Fruit fly (Drosophila melanogaster) whole organism: ENCODE data around the gene CG46316.

ENCODE experiments used
- CG8478 ChIP-seq: fragments of >200 bp; optimal IDR thresholded peaks from 2 replicates; lab custom pipeline; 2018; ENCODE audit warnings: inconsistent platforms
- Dll ChIP-seq: fragments of >200 bp; optimal IDR thresholded peaks from 2 replicates; lab custom pipeline; 2017
- EcR ChIP-seq, 2 experiments: fragments of >200 bp; optimal IDR thresholded peaks; 2 replicates each; lab custom pipeline; 2017; ENCODE audit warnings: missing biosample characterization in 2 of 2, missing genetic modification characterization in 2 of 2, missing genetic modification reagents in 2 of 2
- pan ChIP-seq: fragments of >200 bp; optimal IDR thresholded peaks from 2 replicates; lab custom pipeline; 2017
- psq ChIP-seq: fragments of >200 bp; optimal IDR thresholded peaks from 2 replicates; lab custom pipeline; 2017
- usp ChIP-seq: fragments of >200 bp; optimal IDR thresholded peaks from 2 replicates; lab custom pipeline; 2017; ENCODE audit warnings: missing biosample characterization, missing genetic modification characterization, mixed read lengths

Gene CG46316

dm6 chr3R:24712375-24712830, at the start of gene CG46316, which contains the start of gene CG13627:
Gene CG46316 (plus strand): TSS chr3R:24712780.
Gene CG13627 (plus strand): TSS chr3R:24712780.
- TF ChIP-seq pan, result no peak
- TF ChIP-seq EcR (GFP tag; optimal IDR thresholded peaks at IDR 0.05; lab: Kevin White, UChicago), result no peak
- no peak for TF ChIP-seq CG8478 (lab: Kevin White, UChicago)
- TF ChIP-seq psq (lab: Kevin White, UChicago), result no peak
- no peak for TF ChIP-seq usp (GFP tag; lab: Kevin White, UChicago)
- TF ChIP-seq Dll (lab: Kevin White, UChicago), result no peak

dm6 chr3R:24663044-24663443, 49.5 kb upstream of the CG46316 start:
- TF ChIP-seq Dll (lab: Kevin White, UChicago), result no peak
- no peak for TF ChIP-seq CG8478 (lab: Kevin White, UChicago)
- no peak for TF ChIP-seq psq (lab: Kevin White, UChicago)
- TF ChIP-seq EcR (GFP tag; optimal IDR thresholded peaks at IDR 0.05; lab: Kevin White, UChicago), result no peak
- no peak for TF ChIP-seq pan
- no peak for TF ChIP-seq usp (GFP tag; lab: Kevin White, UChicago)

- no peak for TF ChIP-seq CG8478 (lab: Kevin White, UChicago)
- peak; percentile 68 for TF ChIP-seq Dll (lab: Kevin White, UChicago)
- no peak for TF ChIP-seq EcR (GFP tag; optimal IDR thresholded peaks at IDR 0.05; lab: Kevin White, UChicago)
- TF ChIP-seq usp (GFP tag; lab: Kevin White, UChicago), result no peak
- TF ChIP-seq pan, result no peak
- TF ChIP-seq psq (lab: Kevin White, UChicago), result no peak
Observed at dm6 chr3R:24667538-24668207, 44.9 kb upstream of the CG46316 start.

- TF ChIP-seq CG8478 (lab: Kevin White, UChicago), result no peak
- no peak for TF ChIP-seq EcR (GFP tag; optimal IDR thresholded peaks at IDR 0.05; lab: Kevin White, UChicago)
- no peak for TF ChIP-seq pan
- TF ChIP-seq Dll (lab: Kevin White, UChicago), result no peak
- no peak for TF ChIP-seq usp (GFP tag; lab: Kevin White, UChicago)
- TF ChIP-seq psq (lab: Kevin White, UChicago), result no peak
Observed at dm6 chr3R:24671662-24672061, 40.9 kb upstream of the CG46316 start.

dm6 chr3R:24692863-24693262, 19.7 kb upstream of the CG46316 start:
- TF ChIP-seq pan, result no peak
- TF ChIP-seq CG8478 (lab: Kevin White, UChicago), result no peak
- TF ChIP-seq Dll (lab: Kevin White, UChicago), result no peak
- no peak for TF ChIP-seq EcR (GFP tag; optimal IDR thresholded peaks at IDR 0.05; lab: Kevin White, UChicago)
- TF ChIP-seq psq (lab: Kevin White, UChicago), result no peak
- TF ChIP-seq usp (GFP tag; lab: Kevin White, UChicago), result no peak

- TF ChIP-seq CG8478 (lab: Kevin White, UChicago) (no peak), EcR (GFP tag; optimal IDR thresholded peaks at IDR 0.05; lab: Kevin White, UChicago) (no peak), Dll (lab: Kevin White, UChicago) (no peak), usp (GFP tag; lab: Kevin White, UChicago) (no peak), psq (lab: Kevin White, UChicago) (no peak), pan (no peak)
Observed at dm6 chr3R:24699309-24699708, 13.3 kb upstream of the CG46316 start.

dm6 chr3R:24717289-24717688, 4.7 kb downstream of the CG46316 start, which contains the start of gene Polr2L:
Gene Polr2L (plus strand): TSS chr3R:24717511.
- no peak for TF ChIP-seq EcR (GFP tag; optimal IDR thresholded peaks at IDR 0.05; lab: Kevin White, UChicago)
- TF ChIP-seq pan, result no peak
- TF ChIP-seq CG8478 (lab: Kevin White, UChicago), result no peak
- no peak for TF ChIP-seq psq (lab: Kevin White, UChicago)
- no peak for TF ChIP-seq usp (GFP tag; lab: Kevin White, UChicago)
- TF ChIP-seq Dll (lab: Kevin White, UChicago), result no peak

- TF ChIP-seq CG8478 (lab: Kevin White, UChicago) (no peak), Dll (lab: Kevin White, UChicago) (no peak), pan (no peak), psq (lab: Kevin White, UChicago) (no peak), EcR (GFP tag; optimal IDR thresholded peaks at IDR 0.05; lab: Kevin White, UChicago) (no peak), usp (GFP tag; lab: Kevin White, UChicago) (no peak)
Observed at dm6 chr3R:24719314-24720290, 7.0 kb downstream of the CG46316 start, which contains the start of the genes CG13630 and tok. Gene CG13630 (minus strand): TSS chr3R:24719364. Gene tok (plus strand): TSS chr3R:24719697.

- TF ChIP-seq EcR (GFP tag; optimal IDR thresholded peaks at IDR 0.05; lab: Kevin White, UChicago), result no peak
- TF ChIP-seq psq (lab: Kevin White, UChicago), result no peak
- TF ChIP-seq pan, result no peak
- no peak for TF ChIP-seq usp (GFP tag; lab: Kevin White, UChicago)
Observed at dm6 chr3R:24720459-24721370, 8.1 kb downstream of the CG46316 start.

dm6 chr3R:24726347-24726891, 13.8 kb downstream of the CG46316 start:
- TF ChIP-seq usp (GFP tag; lab: Kevin White, UChicago), result no peak
- no peak for TF ChIP-seq pan
- TF ChIP-seq Dll (lab: Kevin White, UChicago), result no peak
- TF ChIP-seq CG8478 (lab: Kevin White, UChicago), result no peak
- TF ChIP-seq psq (lab: Kevin White, UChicago), result no peak
- no peak for TF ChIP-seq EcR (GFP tag; optimal IDR thresholded peaks at IDR 0.05; lab: Kevin White, UChicago)
